Fruit fly (Drosophila melanogaster) whole organism, pupa: Measurements from ENCODE around the gene Nepl8.

Source experiments
- CG10348 ChIP-seq: fragments of 200-800 bp; sonication (Bioruptor generic); IDR thresholded peaks from 2 replicates; pipeline ENCODE4 v1.3.6; 2022; ENCODE audit warnings: missing biosample characterization, missing genetic modification characterization
- CG12605 ChIP-seq: fragments of 200-800 bp; sonication (Bioruptor generic); IDR thresholded peaks from 2 replicates; pipeline ENCODE4 v1.3.6; 2022; ENCODE audit warnings: missing biosample characterization, missing genetic modification characterization
- CG13204 ChIP-seq: fragments of 200-800 bp; sonication (Bioruptor generic); optimal IDR thresholded peaks from 2 replicates; lab custom pipeline; 2018; ENCODE audit warnings: missing biosample characterization, mild to moderate bottlenecking, missing genetic modification characterization, moderate library complexity
- CG14655 ChIP-seq: fragments of 200-800 bp; sonication (Bioruptor generic); optimal IDR thresholded peaks from 3 replicates; lab custom pipeline; 2017; ENCODE audit warnings: mild to moderate bottlenecking, missing biosample characterization, missing genetic modification reagents, missing genetic modification characterization
- CG15710 ChIP-seq: fragments of 200-800 bp; sonication (Bioruptor generic); optimal IDR thresholded peaks from 2 replicates; lab custom pipeline; 2018; ENCODE audit warnings: missing biosample characterization, mild to moderate bottlenecking, missing genetic modification characterization, moderate library complexity
- CG17806 ChIP-seq: fragments of 200-800 bp; sonication (Bioruptor generic); optimal IDR thresholded peaks from 2 replicates; lab custom pipeline; 2018; ENCODE audit warnings: missing biosample characterization, mild to moderate bottlenecking, missing genetic modification characterization, moderate library complexity
- CG32121 ChIP-seq: fragments of 200-800 bp; sonication (Bioruptor generic); IDR thresholded peaks from 2 replicates; pipeline ENCODE4 v1.3.6; 2022; ENCODE audit warnings: missing biosample characterization, missing genetic modification characterization
- CG34367 ChIP-seq: fragments of 200-800 bp; sonication (Bioruptor generic); optimal IDR thresholded peaks from 2 replicates; lab custom pipeline; 2018; ENCODE audit warnings: missing biosample characterization, mild to moderate bottlenecking, missing genetic modification characterization
- CG4496 ChIP-seq: fragments of 200-800 bp; sonication (Bioruptor generic); IDR thresholded peaks from 3 replicates; pipeline ENCODE4 v1.3.6; 2022; ENCODE audit warnings: missing biosample characterization, missing genetic modification characterization
- CG8159 ChIP-seq: fragments of 200-800 bp; sonication (Bioruptor generic); optimal IDR thresholded peaks from 3 replicates; lab custom pipeline; 2018; ENCODE audit warnings: missing biosample characterization, mild to moderate bottlenecking, missing genetic modification characterization, moderate library complexity
- CG8301 ChIP-seq: fragments of 200-800 bp; sonication (Bioruptor generic); optimal IDR thresholded peaks from 2 replicates; lab custom pipeline; 2018; ENCODE audit warnings: missing biosample characterization, mild to moderate bottlenecking, missing genetic modification characterization
- CG9948 ChIP-seq: fragments of 200-800 bp; sonication (Bioruptor generic); optimal IDR thresholded peaks from 2 replicates; lab custom pipeline; 2018; ENCODE audit warnings: missing biosample characterization, mild to moderate bottlenecking, missing genetic modification characterization, moderate library complexity
- D1 ChIP-seq: fragments of 200-800 bp; sonication (Bioruptor generic); optimal IDR thresholded peaks from 2 replicates; lab custom pipeline; 2018; ENCODE audit warnings: missing biosample characterization, mild to moderate bottlenecking, missing genetic modification characterization, moderate library complexity
- EcR ChIP-seq: fragments of 200-800 bp; sonication (Bioruptor generic); optimal IDR thresholded peaks from 3 replicates; lab custom pipeline; 2019; ENCODE audit warnings: missing biosample characterization, missing genetic modification characterization, mild to moderate bottlenecking, moderate library complexity, missing genetic modification reagents
- Ets98B ChIP-seq: fragments of 200-800 bp; sonication (Bioruptor generic); IDR thresholded peaks from 2 replicates; pipeline ENCODE4 v1.3.6; 2022; ENCODE audit warnings: missing biosample characterization, missing genetic modification characterization
- Pif1A ChIP-seq: fragments of 200-800 bp; sonication (Bioruptor generic); optimal IDR thresholded peaks from 3 replicates; lab custom pipeline; 2016; ENCODE audit warnings: missing biosample characterization, missing genetic modification characterization
- Pif1B ChIP-seq: fragments of 200-800 bp; sonication (Bioruptor generic); optimal IDR thresholded peaks from 3 replicates; lab custom pipeline; 2016; ENCODE audit warnings: missing biosample characterization, missing genetic modification characterization
- Snoo ChIP-seq: fragments of 200-800 bp; sonication (Bioruptor generic); optimal IDR thresholded peaks from 3 replicates; lab custom pipeline; 2017; ENCODE audit warnings: missing biosample characterization, mild to moderate bottlenecking, missing genetic modification characterization, inconsistent platforms
- fd96Ca ChIP-seq: fragments of 200-800 bp; sonication (Bioruptor generic); IDR thresholded peaks from 3 replicates; pipeline ENCODE4 v1.3.6; 2022; ENCODE audit warnings: missing biosample characterization, missing genetic modification characterization
- gl ChIP-seq: fragments of 200-800 bp; sonication (Bioruptor generic); optimal IDR thresholded peaks from 2 replicates; lab custom pipeline; 2018; ENCODE audit warnings: missing biosample characterization, mild to moderate bottlenecking, missing genetic modification characterization
- rn ChIP-seq: fragments of 200-800 bp; sonication (Bioruptor generic); IDR thresholded peaks from 2 replicates; pipeline ENCODE4 v1.3.6; 2022; ENCODE audit warnings: missing biosample characterization, missing genetic modification characterization

Gene Nepl8

dm6 chr2L:16507682-16508269 is 19.8 kb downstream of the Nepl8 start:
- TF ChIP-seq CG17806 (tag; lab: Kevin White, UChicago) (no peak), CG4496 (GFP tag; lab: Robert Waterston, UW) (0 out of 3 replicates have a peak, but pooled peaks have one; percentile 34), CG8301 (tag; lab: Kevin White, UChicago) (no peak), D1 (tag; lab: Kevin White, UChicago) (peak; percentile 67)
- TF ChIP-seq, all 21 proteins: peak for 2

- TF ChIP-seq CG14655 (peak; percentile 40), CG4496 (GFP tag; lab: Robert Waterston, UW) (no peak), CG8159 (tag; lab: Kevin White, UChicago) (no peak), gl (peak; percentile 65), CG13204 (GFP tag; lab: Kevin White, UChicago) (peak; percentile 55), Ets98B (GFP tag; lab: Robert Waterston, UW) (peak; percentile 31; the same call in 1 of the 2 replicates), Snoo (tag; lab: Kevin White, UChicago) (no peak), CG17806 (tag; lab: Kevin White, UChicago) (peak; percentile 16), EcR (GFP tag; lab: Kevin White, UChicago) (peak; percentile 55), CG12605 (peak; percentile 53; the same call in 1 of the 2 replicates), CG8301 (tag; lab: Kevin White, UChicago) (peak; percentile 41)
Measured at dm6 chr2L:16511277-16511678, 23.3 kb downstream of the Nepl8 start.

dm6 chr2L:16519582-16520474 is 31.9 kb downstream of the Nepl8 start:
- peak; percentile 43; the same call in 1 of the 2 replicates for TF ChIP-seq CG32121 (GFP tag; lab: Robert Waterston, UW)
- TF ChIP-seq CG13204 (GFP tag; lab: Kevin White, UChicago): no peak
- TF ChIP-seq D1 (tag; lab: Kevin White, UChicago): peak; percentile 10
- TF ChIP-seq CG10348: no peak
- TF ChIP-seq CG8301 (tag; lab: Kevin White, UChicago): peak; percentile 28
- TF ChIP-seq CG12605: peak; percentile 6; the same call in 1 of the 2 replicates
- no peak for TF ChIP-seq Ets98B (GFP tag; lab: Robert Waterston, UW)
- no peak; the same call in 2 of the 3 replicates for TF ChIP-seq CG4496 (GFP tag; lab: Robert Waterston, UW)
- peak; percentile 57 for TF ChIP-seq CG14655
- TF ChIP-seq CG34367 (tag; lab: Kevin White, UChicago): no peak
- peak; percentile 19 for TF ChIP-seq CG17806 (tag; lab: Kevin White, UChicago)
- TF ChIP-seq CG15710 (tag; lab: Kevin White, UChicago): peak; percentile 15
- no peak for TF ChIP-seq Snoo (tag; lab: Kevin White, UChicago)
- peak; percentile 12 for TF ChIP-seq CG9948
- TF ChIP-seq EcR (GFP tag; lab: Kevin White, UChicago): no peak
- peak; percentile 16 for TF ChIP-seq CG8159 (tag; lab: Kevin White, UChicago)

- TF ChIP-seq rn (GFP tag; lab: Robert Waterston, UW) (no peak), CG9948 (peak; percentile 21), CG12605 (0 out of 2 replicates have a peak, but pooled peaks have one; percentile 16), CG14655 (no peak), CG13204 (GFP tag; lab: Kevin White, UChicago) (no peak), Ets98B (GFP tag; lab: Robert Waterston, UW) (no peak), EcR (GFP tag; lab: Kevin White, UChicago) (no peak), D1 (tag; lab: Kevin White, UChicago) (no peak), CG17806 (tag; lab: Kevin White, UChicago) (no peak), Snoo (tag; lab: Kevin White, UChicago) (no peak), CG34367 (tag; lab: Kevin White, UChicago) (no peak), CG15710 (tag; lab: Kevin White, UChicago) (no peak), Pif1A (GFP tag; lab: Kevin White, UChicago) (no peak), Pif1B (GFP tag; lab: Kevin White, UChicago) (no peak), CG32121 (GFP tag; lab: Robert Waterston, UW) (peak; percentile 17; the same call in 1 of the 2 replicates), fd96Ca (GFP tag; lab: Robert Waterston, UW) (no peak), CG4496 (GFP tag; lab: Robert Waterston, UW) (peak; percentile 46; the same call in 2 of the 3 replicates)
Measured at dm6 chr2L:16520475-16521344, 32.8 kb downstream of the Nepl8 start.
